Worm (Caenorhabditis elegans) whole organism, early embryonic: ENCODE data around the gene F47G9.6.

Experiments used
- ama-1 ChIP-seq: fragments of 150-350 bp; optimal IDR thresholded peaks from 2 replicates; lab custom pipeline; 2014
- ceh-13 ChIP-seq: fragments of 200-800 bp; sonication (Bioruptor generic); optimal IDR thresholded peaks from 2 replicates; lab custom pipeline; 2018; ENCODE audit warnings: mild to moderate bottlenecking, missing genetic modification characterization, missing compliant biosample characterization
- hmbx-1 ChIP-seq: sonication (generic microtip); optimal IDR thresholded peaks from 2 replicates; lab custom pipeline; 2016; ENCODE audit warnings: mild to moderate bottlenecking, missing genetic modification characterization, missing compliant biosample characterization
- sea-1 ChIP-seq: fragments of 200-800 bp; sonication (Bioruptor generic); conservative IDR thresholded peaks from 2 replicates; pipeline ENCODE4 v1.3.6; 2022; ENCODE audit warnings: missing genetic modification characterization, missing compliant biosample characterization
- tbx-11 ChIP-seq: fragments of 200-800 bp; sonication (Bioruptor generic); IDR thresholded peaks from 2 replicates; pipeline ENCODE4 v1.3.6; 2022; ENCODE audit warnings: missing genetic modification characterization, missing compliant biosample characterization
- tra-4 ChIP-seq: sonication (generic microtip); optimal IDR thresholded peaks from 2 replicates; lab custom pipeline; 2017; ENCODE audit warnings: missing genetic modification characterization, missing compliant biosample characterization

DNA sequence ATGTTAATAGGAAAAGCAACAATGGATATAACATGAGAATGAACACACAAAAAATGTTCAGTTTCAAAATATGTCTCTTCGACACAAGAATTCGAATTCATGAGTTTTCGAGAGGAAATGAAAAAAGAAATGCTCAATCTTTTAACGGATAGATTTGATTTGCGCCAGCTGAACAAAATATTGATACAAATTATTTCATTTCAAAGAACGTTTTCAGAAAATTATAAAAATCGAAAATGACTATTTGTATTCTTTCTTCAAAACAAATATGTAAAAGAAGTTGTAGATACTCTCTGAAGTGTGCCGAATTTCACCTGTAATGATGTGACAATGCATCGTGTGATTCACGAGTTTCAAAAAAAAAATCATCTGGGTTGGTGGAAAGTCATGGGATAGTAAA lies 28.7 kb upstream of the F47G9.6 start, which contains the start of gene srh-47:
- TF ChIP-seq ama-1 (no peak), tbx-11 (GFP tag; lab: Robert Waterston, UW) (no peak), sea-1 (no peak), hmbx-1 (tag; lab: Kevin White, UChicago) (no peak), tra-4 (tag; lab: Kevin White, UChicago) (no peak), ceh-13 (GFP tag; lab: Kevin White, UChicago) (no peak)
